Fruit fly (Drosophila melanogaster) whole organism, embryonic: ENCODE measurements around the gene sau.

Experiments
- Bteb2 ChIP-seq: fragments of 200-800 bp; sonication (Bioruptor generic); optimal IDR thresholded peaks from 2 replicates; lab custom pipeline; 2016; ENCODE audit warnings: missing biosample characterization, missing genetic modification characterization
- CG10654 ChIP-seq: fragments of 200-800 bp; sonication (Bioruptor generic); optimal IDR thresholded peaks from 2 replicates; lab custom pipeline; 2016; ENCODE audit warnings: missing biosample characterization, missing genetic modification characterization
- CG10959 ChIP-seq: fragments of 200-800 bp; sonication (Bioruptor generic); IDR thresholded peaks from 2 replicates; pipeline ENCODE4 v1.3.6; 2022; ENCODE audit warnings: missing biosample characterization, missing genetic modification characterization
- CG11085 ChIP-seq: fragments of 200-800 bp; sonication (Bioruptor generic); IDR thresholded peaks from 2 replicates; pipeline ENCODE4 v1.3.6; 2022; ENCODE audit warnings: missing biosample characterization, missing genetic modification characterization
- CG11093 ChIP-seq: fragments of 200-800 bp; sonication (Bioruptor generic); IDR thresholded peaks from 3 replicates; pipeline ENCODE4 v1.3.6; 2022; ENCODE audit warnings: missing biosample characterization, missing genetic modification characterization
- CG11696 ChIP-seq: fragments of 200-800 bp; sonication (Bioruptor generic); IDR thresholded peaks from 2 replicates; pipeline ENCODE4 v1.3.6; 2022; ENCODE audit warnings: missing biosample characterization, missing genetic modification characterization
- CG12391 ChIP-seq: fragments of 200-800 bp; sonication (Bioruptor generic); optimal IDR thresholded peaks from 3 replicates; lab custom pipeline; 2018; ENCODE audit warnings: missing biosample characterization, mild to moderate bottlenecking, missing genetic modification characterization, moderate library complexity
- CG12942 ChIP-seq: fragments of 200-800 bp; sonication (Bioruptor generic); optimal IDR thresholded peaks from 3 replicates; lab custom pipeline; 2016; ENCODE audit warnings: missing biosample characterization, missing genetic modification characterization
- CG1603 ChIP-seq: fragments of 200-800 bp; sonication (Bioruptor generic); optimal IDR thresholded peaks from 2 replicates; lab custom pipeline; 2019; ENCODE audit warnings: missing biosample characterization, mild to moderate bottlenecking, missing genetic modification characterization, moderate library complexity
- CG1647 ChIP-seq: fragments of 200-800 bp; sonication (Bioruptor generic); optimal IDR thresholded peaks from 3 replicates; lab custom pipeline; 2016; ENCODE audit warnings: missing biosample characterization, missing genetic modification characterization
- CG17802 ChIP-seq: fragments of 200-800 bp; sonication (Bioruptor generic); optimal IDR thresholded peaks from 2 replicates; lab custom pipeline; 2018; ENCODE audit warnings: missing biosample characterization, mild to moderate bottlenecking, missing genetic modification characterization, moderate library complexity
- CG18619 ChIP-seq: fragments of 200-800 bp; sonication (Bioruptor generic); optimal IDR thresholded peaks from 3 replicates; lab custom pipeline; 2017; ENCODE audit warnings: missing biosample characterization, mild to moderate bottlenecking, missing genetic modification characterization
- CG2199 ChIP-seq: fragments of 200-800 bp; sonication (Bioruptor generic); IDR thresholded peaks from 3 replicates; pipeline ENCODE4 v1.3.6; 2022; ENCODE audit warnings: missing biosample characterization, missing genetic modification characterization
- CG2889 ChIP-seq: fragments of 200-800 bp; sonication (Bioruptor generic); IDR thresholded peaks from 3 replicates; pipeline ENCODE4 v1.3.6; 2022; ENCODE audit warnings: missing biosample characterization, missing genetic modification characterization
- CG30403 ChIP-seq: fragments of 200-800 bp; sonication (Bioruptor generic); optimal IDR thresholded peaks from 3 replicates; lab custom pipeline; 2016; ENCODE audit warnings: missing biosample characterization, missing genetic modification characterization
- CG32532 ChIP-seq: fragments of 200-800 bp; sonication (Bioruptor generic); IDR thresholded peaks from 2 replicates; pipeline ENCODE4 v1.3.6; 2022; ENCODE audit warnings: missing biosample characterization, missing genetic modification characterization
- CG3407 ChIP-seq: fragments of 200-800 bp; sonication (Bioruptor generic); optimal IDR thresholded peaks from 2 replicates; lab custom pipeline; 2018; ENCODE audit warnings: missing biosample characterization, mild to moderate bottlenecking, missing genetic modification characterization
- CG34224 ChIP-seq: fragments of 200-800 bp; sonication (Bioruptor generic); IDR thresholded peaks from 3 replicates; pipeline ENCODE4 v1.3.6; 2022; ENCODE audit warnings: missing biosample characterization, missing genetic modification characterization; ENCODE audit not compliant: partially characterized antibody
- CG4424 ChIP-seq: fragments of 200-800 bp; sonication (Bioruptor generic); optimal IDR thresholded peaks from 3 replicates; lab custom pipeline; 2016; ENCODE audit warnings: missing biosample characterization, missing genetic modification characterization
- CG4730 ChIP-seq: fragments of 200-800 bp; sonication (Bioruptor generic); IDR thresholded peaks from 2 replicates; pipeline ENCODE4 v1.3.6; 2022; ENCODE audit warnings: missing biosample characterization, missing genetic modification characterization
- CG6689 ChIP-seq: fragments of 200-800 bp; sonication (Bioruptor generic); IDR thresholded peaks from 2 replicates; pipeline ENCODE4 v1.3.6; 2022; ENCODE audit warnings: missing biosample characterization, missing genetic modification characterization
- CG7786 ChIP-seq: fragments of 200-800 bp; sonication (Bioruptor generic); optimal IDR thresholded peaks from 2 replicates; lab custom pipeline; 2016; ENCODE audit warnings: missing biosample characterization, missing genetic modification characterization
- Dip2 ChIP-seq: fragments of 200-800 bp; sonication (Bioruptor generic); IDR thresholded peaks from 2 replicates; pipeline ENCODE4 v1.3.6; 2022; ENCODE audit warnings: missing biosample characterization, missing genetic modification characterization
- Drgx ChIP-seq: fragments of 200-800 bp; sonication (Bioruptor generic); IDR thresholded peaks from 2 replicates; pipeline ENCODE4 v1.3.6; 2022; ENCODE audit warnings: missing biosample characterization, missing genetic modification characterization
- E2f1 ChIP-seq: fragments of 200-800 bp; sonication (Bioruptor generic); IDR thresholded peaks from 2 replicates; pipeline ENCODE4 v1.3.6; 2022; ENCODE audit warnings: missing biosample characterization, missing genetic modification characterization
- H2.0 ChIP-seq: fragments of 200-800 bp; sonication (Bioruptor generic); IDR thresholded peaks from 2 replicates; pipeline ENCODE4 v1.3.6; 2022; ENCODE audit warnings: missing biosample characterization, missing genetic modification characterization
- Hr39 ChIP-seq: fragments of >200 bp; optimal IDR thresholded peaks from 2 replicates; lab custom pipeline; 2017
- Hr51 ChIP-seq, 2 experiments: fragments of 200-800 bp; sonication (Bioruptor generic); optimal IDR thresholded peaks; 2 replicates in 1 of 2; 3 replicates in 1 of 2; lab custom pipeline; 2016 to 2018; ENCODE audit warnings: missing biosample characterization in 2 of 2, missing genetic modification characterization in 2 of 2, mild to moderate bottlenecking in 1 of 2, moderate library complexity in 1 of 2
- MESR4 ChIP-seq: fragments of 200-800 bp; sonication (Bioruptor generic); optimal IDR thresholded peaks from 2 replicates; lab custom pipeline; 2018; ENCODE audit warnings: missing biosample characterization, mild to moderate bottlenecking, missing genetic modification characterization, moderate library complexity
- Meics ChIP-seq: fragments of 200-800 bp; sonication (Bioruptor generic); optimal IDR thresholded peaks from 2 replicates; lab custom pipeline; 2017; ENCODE audit warnings: missing biosample characterization, mild to moderate bottlenecking, missing genetic modification characterization
- Oli ChIP-seq: fragments of 200-800 bp; sonication (Bioruptor generic); optimal IDR thresholded peaks from 2 replicates; lab custom pipeline; 2018; ENCODE audit warnings: missing biosample characterization, mild to moderate bottlenecking, missing genetic modification characterization, moderate library complexity
- Optix ChIP-seq: fragments of 200-800 bp; sonication (Bioruptor generic); IDR thresholded peaks from 3 replicates; pipeline ENCODE4 v1.3.6; 2022; ENCODE audit warnings: missing biosample characterization, missing genetic modification characterization
- Pdp1 ChIP-seq, 2 experiments: fragments of 200-800 bp; sonication (Bioruptor generic); optimal IDR thresholded peaks; 3 replicates each; lab custom pipeline; 2016; ENCODE audit warnings: missing biosample characterization in 2 of 2, missing genetic modification characterization in 2 of 2, mild to moderate bottlenecking in 1 of 2, moderate library complexity in 1 of 2
- Poxn ChIP-seq: fragments of 200-800 bp; sonication (Bioruptor generic); IDR thresholded peaks from 2 replicates; pipeline ENCODE4 v1.3.6; 2022; ENCODE audit warnings: missing biosample characterization, missing genetic modification characterization
- cad ChIP-seq: fragments of >200 bp; optimal IDR thresholded peaks from 2 replicates; lab custom pipeline; 2017; ENCODE audit warnings: missing biosample characterization, missing genetic modification characterization
- en ChIP-seq: fragments of 200-800 bp; sonication (Bioruptor generic); optimal IDR thresholded peaks from 2 replicates; lab custom pipeline; 2016; ENCODE audit warnings: missing biosample characterization, missing genetic modification characterization
- gce ChIP-seq: fragments of 200-800 bp; sonication (Bioruptor generic); IDR thresholded peaks from 3 replicates; pipeline ENCODE4 v1.3.6; 2022; ENCODE audit warnings: missing biosample characterization, missing genetic modification characterization
- gcm ChIP-seq: fragments of 200-800 bp; sonication (Bioruptor generic); optimal IDR thresholded peaks from 2 replicates; lab custom pipeline; 2019; ENCODE audit warnings: missing biosample characterization, mild to moderate bottlenecking, missing genetic modification characterization, moderate library complexity
- gfzf ChIP-seq: fragments of 200-800 bp; sonication (Bioruptor generic); optimal IDR thresholded peaks from 2 replicates; lab custom pipeline; 2016; ENCODE audit warnings: missing biosample characterization, mild to moderate bottlenecking, missing genetic modification characterization, moderate library complexity
- pan ChIP-seq, 4 experiments: fragments of >200 bp in 3 of 4; fragments of 200-800 bp in 1 of 4; sonication (Bioruptor generic) in 1 of 4; optimal IDR thresholded peaks in 3 of 4; IDR thresholded peaks in 1 of 4; 2 replicates each; pipeline versions ENCODE4 v1.3.6 to Lab custom; 2017 to 2022; ENCODE audit warnings: missing biosample characterization in 2 of 4, missing genetic modification characterization in 2 of 4, mixed read lengths in 1 of 4
- pita ChIP-seq: fragments of 200-800 bp; sonication (Bioruptor generic); optimal IDR thresholded peaks from 2 replicates; lab custom pipeline; 2017; ENCODE audit warnings: missing biosample characterization, mild to moderate bottlenecking, missing genetic modification characterization
- pnt ChIP-seq: fragments of 200-800 bp; sonication (Bioruptor generic); optimal IDR thresholded peaks from 3 replicates; lab custom pipeline; 2016; ENCODE audit warnings: missing biosample characterization, missing genetic modification characterization
- rib ChIP-seq: fragments of 200-800 bp; sonication (Bioruptor generic); IDR thresholded peaks from 2 replicates; pipeline ENCODE4 v1.3.6; 2022; ENCODE audit warnings: missing biosample characterization, missing genetic modification characterization
- ro ChIP-seq: fragments of 200-800 bp; sonication (Bioruptor generic); IDR thresholded peaks from 2 replicates; pipeline ENCODE4 v1.3.6; 2022; ENCODE audit warnings: missing biosample characterization, missing genetic modification characterization
- sd ChIP-seq: fragments of 200-800 bp; sonication (Bioruptor generic); optimal IDR thresholded peaks from 3 replicates; lab custom pipeline; 2018; ENCODE audit warnings: missing biosample characterization, mild to moderate bottlenecking, missing genetic modification characterization, moderate library complexity
- seq ChIP-seq: fragments of 200-800 bp; sonication (Bioruptor generic); IDR thresholded peaks from 2 replicates; pipeline ENCODE4 v1.3.6; 2022; ENCODE audit warnings: missing biosample characterization, missing genetic modification characterization
- sna ChIP-seq: fragments of 200-800 bp; sonication (Bioruptor generic); IDR thresholded peaks from 2 replicates; pipeline ENCODE4 v1.3.6; 2022; ENCODE audit warnings: missing biosample characterization, missing genetic modification characterization; ENCODE audit not compliant: partially characterized antibody
- tgo ChIP-seq: fragments of 200-800 bp; sonication (Bioruptor generic); IDR thresholded peaks from 3 replicates; pipeline ENCODE4 v1.3.6; 2022; ENCODE audit warnings: missing biosample characterization, missing genetic modification characterization
- trem ChIP-seq: fragments of 200-800 bp; optimal IDR thresholded peaks from 3 replicates; lab custom pipeline; 2019; ENCODE audit warnings: missing biosample characterization, mild to moderate bottlenecking, missing genetic modification characterization, moderate library complexity
- twi ChIP-seq: fragments of 200-800 bp; optimal IDR thresholded peaks from 2 replicates; lab custom pipeline; 2019; ENCODE audit warnings: missing biosample characterization, mild to moderate bottlenecking, missing genetic modification characterization, moderate library complexity
- wor ChIP-seq: fragments of 200-800 bp; sonication (Bioruptor generic); IDR thresholded peaks from 2 replicates; pipeline ENCODE4 v1.3.6; 2022; ENCODE audit warnings: missing biosample characterization, missing genetic modification characterization

sau gene

DNA sequence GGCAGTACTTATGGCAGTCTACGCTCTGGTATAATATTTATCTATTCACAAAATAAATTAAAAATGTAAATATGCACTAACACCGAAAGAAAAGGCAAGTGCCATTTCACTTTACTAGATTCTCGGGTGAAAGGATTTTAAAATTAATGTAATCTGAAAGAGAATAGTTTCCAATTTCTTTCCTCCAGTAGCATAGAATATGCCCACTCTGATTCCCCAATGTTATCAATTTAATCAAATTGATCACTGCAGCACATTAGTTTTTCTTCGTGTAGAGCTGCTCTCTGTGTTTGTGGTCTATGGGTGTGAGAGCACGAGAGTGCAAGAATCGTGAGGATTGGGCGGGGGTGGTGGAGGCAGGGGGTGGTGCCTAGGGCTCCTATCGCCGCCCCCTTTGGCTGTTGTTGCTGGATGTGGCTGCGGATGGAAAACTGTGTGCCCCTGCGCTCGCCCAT lies 25.0 kb upstream of the sau start (continued):
- TF ChIP-seq gfzf (GFP tag; lab: Kevin White, UChicago): no peak
- peak; percentile 75 for TF ChIP-seq Optix
- TF ChIP-seq Pdp1 (GFP tag; optimal IDR thresholded peaks at IDR 0.05; lab: Kevin White, UChicago): peak; percentile 42 to 70
- peak; percentile 58; the same call in 1 of the 3 replicates for TF ChIP-seq CG11093
- peak; percentile 44 to 68 for TF ChIP-seq Hr51 (GFP tag; optimal IDR thresholded peaks at IDR 0.05; lab: Kevin White, UChicago)
- TF ChIP-seq pita (GFP tag; lab: Kevin White, UChicago): no peak
- no peak for TF ChIP-seq ro
- TF ChIP-seq CG1603 (tag; lab: Kevin White, UChicago): peak; percentile 83
- peak; percentile 61 for TF ChIP-seq CG17802
- no peak for TF ChIP-seq CG34224 (GFP tag; lab: Robert Waterston, UW)
- TF ChIP-seq trem (tag; lab: Kevin White, UChicago): peak; percentile 89
- peak; percentile 50 for TF ChIP-seq Bteb2 (GFP tag; lab: Kevin White, UChicago)
- TF ChIP-seq CG18619: peak; percentile 74
- TF ChIP-seq CG30403 (GFP tag; lab: Kevin White, UChicago): peak; percentile 87
- no peak for TF ChIP-seq sna (GFP tag; lab: Robert Waterston, UW)
- TF ChIP-seq CG10654: peak; percentile 66
- no peak for TF ChIP-seq Hr39
- TF ChIP-seq gcm: peak; percentile 86
- peak; percentile 78 for TF ChIP-seq CG6689 (GFP tag; lab: Robert Waterston, UW)
- 0 out of 2 replicates have a peak, but pooled peaks have one; percentile 21 for TF ChIP-seq CG11696
- TF ChIP-seq pnt (GFP tag; lab: Kevin White, UChicago): peak; percentile 79
- TF ChIP-seq CG2889 (GFP tag; lab: Robert Waterston, UW): no peak
- TF ChIP-seq rib (GFP tag; lab: Robert Waterston, UW): no peak
- peak; percentile 88 for TF ChIP-seq Oli (tag; lab: Kevin White, UChicago)
- peak; percentile 33; the same call in 1 of the 2 replicates for TF ChIP-seq CG4730 (GFP tag; lab: Robert Waterston, UW)
- peak; percentile 88 for TF ChIP-seq Drgx (GFP tag; lab: Robert Waterston, UW)
- TF ChIP-seq CG32532 (GFP tag; lab: Robert Waterston, UW): no peak
- peak; percentile 32 for TF ChIP-seq Meics
- TF ChIP-seq seq (GFP tag; lab: Robert Waterston, UW): no peak
- peak; percentile 79 for TF ChIP-seq twi
- peak; percentile 71 for TF ChIP-seq wor (GFP tag; lab: Robert Waterston, UW)
- TF ChIP-seq gce: peak; percentile 62; the same call in 2 of the 3 replicates
- no peak for TF ChIP-seq CG11085 (GFP tag; lab: Robert Waterston, UW)
- peak; percentile 87 for TF ChIP-seq CG12391 (tag; lab: Kevin White, UChicago)
- TF ChIP-seq Poxn: no peak
- TF ChIP-seq CG2199: no peak
- TF ChIP-seq cad: no peak
- TF ChIP-seq CG4424: peak; percentile 90
- TF ChIP-seq en (GFP tag; lab: Kevin White, UChicago): peak; percentile 63
- peak; percentile 0 for TF ChIP-seq MESR4
- peak; percentile 73 for TF ChIP-seq E2f1 (GFP tag; lab: Robert Waterston, UW)
- peak; percentile 76 for TF ChIP-seq CG10959 (GFP tag; lab: Robert Waterston, UW)
- peak; percentile 61 for TF ChIP-seq H2.0 (GFP tag; lab: Robert Waterston, UW)
- TF ChIP-seq CG1647 (GFP tag; lab: Kevin White, UChicago): peak; percentile 46
- no peak for TF ChIP-seq pan (optimal IDR thresholded peaks at IDR 0.05; lab: Kevin White, UChicago)
- peak in 1 of 2 experiments; percentile 62 for TF ChIP-seq pan (GFP tag; optimal IDR thresholded peaks at IDR 0.05 in 1 of 2, IDR thresholded peaks at IDR 0.05 in 1 of 2)
- TF ChIP-seq CG12942 (GFP tag; lab: Kevin White, UChicago): peak; percentile 77
- TF ChIP-seq sd (tag; lab: Kevin White, UChicago): no peak
- peak; percentile 59 for TF ChIP-seq CG7786 (GFP tag; lab: Kevin White, UChicago)
- peak; percentile 89 for TF ChIP-seq CG3407 (GFP tag; lab: Kevin White, UChicago)
- TF ChIP-seq Dip2 (GFP tag; lab: Robert Waterston, UW): no peak
- peak; percentile 61; the same call in 2 of the 3 replicates for TF ChIP-seq tgo (GFP tag; lab: Robert Waterston, UW)
